Worm (Caenorhabditis elegans): ENCODE measurements around the gene C30A5.10.

ce11 chrIII:8190505-8190904, 19.2 kb downstream of the C30A5.10 start, which contains the start of gene C50C3.19:
- TF ChIP-seq mdl-1 (tag; optimal IDR thresholded peaks at IDR 0.05) (no peak), nhr-11 (tag; optimal IDR thresholded peaks at IDR 0.05) (no peak), lsy-2 (tag; optimal IDR thresholded peaks at IDR 0.05) (no peak), ztf-11 (tag; optimal IDR thresholded peaks at IDR 0.05) (no peak), elt-1 (tag; optimal IDR thresholded peaks at IDR 0.05) (no peak), nhr-77 (tag; optimal IDR thresholded peaks at IDR 0.05) (no peak), unc-55 (GFP tag; optimal IDR thresholded peaks at IDR 0.05) (no peak), peb-1 (tag; optimal IDR thresholded peaks at IDR 0.05) (no peak), nhr-6 (tag; optimal IDR thresholded peaks at IDR 0.05) (no peak), fos-1 (tag; optimal IDR thresholded peaks at IDR 0.05) (no peak), sma-3 (GFP tag; optimal IDR thresholded peaks at IDR 0.05) (no peak), mab-5 (tag; optimal IDR thresholded peaks at IDR 0.05) (no peak), nhr-12 (tag; optimal IDR thresholded peaks at IDR 0.05) (no peak), nhr-25 (tag; optimal IDR thresholded peaks at IDR 0.05) (no peak)
